Worm (Caenorhabditis elegans): ENCODE measurements around the gene acl-14.

acl-14 gene

DNA sequence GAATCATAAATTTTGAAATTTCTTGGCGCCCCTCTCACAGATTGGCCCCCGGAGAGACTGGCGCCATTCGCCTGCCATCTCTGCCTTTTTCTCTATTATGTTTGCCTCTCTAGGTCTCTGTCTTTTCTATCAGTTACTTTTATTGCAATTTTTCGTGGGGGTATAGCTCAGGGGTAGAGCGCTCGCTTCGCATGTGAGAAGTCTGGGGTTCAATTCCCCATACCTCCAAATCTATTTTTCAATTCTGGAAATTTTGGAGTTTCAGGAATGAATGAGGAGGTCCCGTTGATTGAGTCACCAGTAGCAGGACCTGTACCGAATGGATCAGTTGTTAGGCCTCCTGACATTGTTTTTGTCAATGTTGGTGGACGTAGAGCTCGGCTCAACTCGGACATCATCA, 15.4 kb downstream of the acl-14 start, which contains the start of gene kvs-3:
TSS of gene kvs-3 (plus strand) at position 266 of the 400 bp plus-strand sequence.
- peak; percentile 57 for TF ChIP-seq sptf-1 (tag; optimal IDR thresholded peaks at IDR 0.05)
- no peak for TF ChIP-seq elt-3 (tag; optimal IDR thresholded peaks at IDR 0.05)
- TF ChIP-seq ceh-39 (tag; optimal IDR thresholded peaks at IDR 0.05) = no peak
- TF ChIP-seq ztf-11 (tag; optimal IDR thresholded peaks at IDR 0.05) = no peak
- no peak for TF ChIP-seq blmp-1 (tag; optimal IDR thresholded peaks at IDR 0.05)
- TF ChIP-seq bed-3 (GFP tag; optimal IDR thresholded peaks at IDR 0.05) = peak; percentile 5
- no peak for TF ChIP-seq nhr-76 (tag; optimal IDR thresholded peaks at IDR 0.05)
- TF ChIP-seq mep-1 (tag; optimal IDR thresholded peaks at IDR 0.05) = no peak
- TF ChIP-seq tbx-8 (GFP tag; optimal IDR thresholded peaks at IDR 0.05) = no peak
- TF ChIP-seq nhr-2 (tag; optimal IDR thresholded peaks at IDR 0.05) = no peak
- TF ChIP-seq mls-2 (tag; optimal IDR thresholded peaks at IDR 0.05) = no peak
- no peak for TF ChIP-seq unc-62 (GFP tag; optimal IDR thresholded peaks at IDR 0.05)
- TF ChIP-seq lin-13 (tag; optimal IDR thresholded peaks at IDR 0.05) = no peak
- no peak for TF ChIP-seq ces-1 (GFP tag; optimal IDR thresholded peaks at IDR 0.05)
- TF ChIP-seq unc-120 (tag; optimal IDR thresholded peaks at IDR 0.05; ENCODE audit: poor library complexity, severe bottlenecking) = peak; percentile 58
- TF ChIP-seq ceh-83 (GFP tag; optimal IDR thresholded peaks at IDR 0.05) = peak; percentile 40
- TF ChIP-seq nhr-12 (tag; optimal IDR thresholded peaks at IDR 0.05) = no peak
- no peak for TF ChIP-seq flh-1 (GFP tag; optimal IDR thresholded peaks at IDR 0.05)
- TF ChIP-seq sem-2 (GFP tag; optimal IDR thresholded peaks at IDR 0.05) = no peak
- TF ChIP-seq pha-4 (tag; optimal IDR thresholded peaks at IDR 0.05) = no peak
- no peak for TF ChIP-seq elt-1 (tag; optimal IDR thresholded peaks at IDR 0.05; ENCODE audit: borderline replicate concordance, insufficient read depth)
- no peak for TF ChIP-seq nhr-28 (tag; optimal IDR thresholded peaks at IDR 0.05)
- TF ChIP-seq ham-2 (GFP tag; optimal IDR thresholded peaks at IDR 0.05) = no peak
- no peak for TF ChIP-seq snpc-4 (tag; optimal IDR thresholded peaks at IDR 0.05)
- peak; percentile 6 for TF ChIP-seq M03D4.4 (tag; optimal IDR thresholded peaks at IDR 0.05)
- TF ChIP-seq drap-1 (GFP tag; optimal IDR thresholded peaks at IDR 0.05) = no peak
- TF ChIP-seq lin-32 (GFP tag; optimal IDR thresholded peaks at IDR 0.05) = no peak
- TF ChIP-seq ceh-43 (GFP tag; optimal IDR thresholded peaks at IDR 0.05) = no peak
- no peak for TF ChIP-seq zip-8 (tag; optimal IDR thresholded peaks at IDR 0.05)
- TF ChIP-seq cnd-1 (tag; optimal IDR thresholded peaks at IDR 0.05) = no peak
- TF ChIP-seq mab-5 (tag; optimal IDR thresholded peaks at IDR 0.05) = no peak
- TF ChIP-seq nhr-237 (tag; optimal IDR thresholded peaks at IDR 0.05) = no peak

DNA sequence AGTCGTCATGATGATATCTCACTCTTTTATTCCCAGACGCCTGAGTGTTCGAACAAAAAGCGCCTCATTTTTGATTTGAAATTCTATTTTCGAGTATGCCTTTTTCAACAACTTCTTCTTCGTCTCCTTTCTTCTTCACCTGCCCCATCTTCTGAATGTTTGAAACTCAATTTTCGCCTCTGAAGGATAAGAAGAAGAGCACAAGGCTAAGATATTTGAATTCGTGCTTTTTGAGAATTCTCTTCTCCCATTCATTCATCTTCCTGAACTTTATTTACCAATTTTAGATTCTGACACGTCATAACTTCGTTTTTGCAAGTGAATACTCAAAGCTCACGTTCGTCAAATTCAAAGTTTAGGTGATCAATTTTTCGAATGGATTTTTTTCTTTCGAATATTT, 16.5 kb downstream of the acl-14 start:
- TF ChIP-seq nhr-28 (tag; optimal IDR thresholded peaks at IDR 0.05) (no peak), ces-1 (GFP tag; optimal IDR thresholded peaks at IDR 0.05) (peak; percentile 38), sem-2 (GFP tag; optimal IDR thresholded peaks at IDR 0.05) (no peak)

ce11 chrV:9314408-9314807, 19.0 kb downstream of the acl-14 start:
- TF ChIP-seq unc-39 (tag; optimal IDR thresholded peaks at IDR 0.05) = no peak
- no peak for TF ChIP-seq sem-2 (GFP tag; optimal IDR thresholded peaks at IDR 0.05)
- no peak for TF ChIP-seq ces-1 (GFP tag; optimal IDR thresholded peaks at IDR 0.05)
- no peak for TF ChIP-seq ztf-11 (tag; optimal IDR thresholded peaks at IDR 0.05)
- TF ChIP-seq nhr-237 (tag; optimal IDR thresholded peaks at IDR 0.05) = no peak
- TF ChIP-seq blmp-1 (tag; optimal IDR thresholded peaks at IDR 0.05) = no peak
- no peak for TF ChIP-seq tbx-8 (GFP tag; optimal IDR thresholded peaks at IDR 0.05)
- no peak for TF ChIP-seq snpc-4 (tag; optimal IDR thresholded peaks at IDR 0.05)
- no peak for TF ChIP-seq hlh-1 (tag; optimal IDR thresholded peaks at IDR 0.05)
- no peak for TF ChIP-seq ham-2 (GFP tag; optimal IDR thresholded peaks at IDR 0.05)
- no peak for TF ChIP-seq ceh-43 (GFP tag; optimal IDR thresholded peaks at IDR 0.05)
- TF ChIP-seq flh-1 (GFP tag; optimal IDR thresholded peaks at IDR 0.05) = no peak
- no peak for TF ChIP-seq mls-2 (tag; optimal IDR thresholded peaks at IDR 0.05)
- TF ChIP-seq sptf-1 (tag; optimal IDR thresholded peaks at IDR 0.05) = no peak
- no peak for TF ChIP-seq mep-1 (tag; optimal IDR thresholded peaks at IDR 0.05)
- TF ChIP-seq lsy-2 (tag; optimal IDR thresholded peaks at IDR 0.05) = no peak
- TF ChIP-seq elt-3 (tag; optimal IDR thresholded peaks at IDR 0.05) = no peak
- TF ChIP-seq lin-32 (GFP tag; optimal IDR thresholded peaks at IDR 0.05) = no peak
- TF ChIP-seq nhr-12 (tag; optimal IDR thresholded peaks at IDR 0.05) = no peak
- TF ChIP-seq bed-3 (GFP tag; optimal IDR thresholded peaks at IDR 0.05) = no peak

ce11 chrV:9312377-9312776, 21.1 kb downstream of the acl-14 start:
- TF ChIP-seq nhr-2 (tag; optimal IDR thresholded peaks at IDR 0.05) (no peak), ces-1 (GFP tag; optimal IDR thresholded peaks at IDR 0.05) (peak; percentile 2), snpc-4 (tag; optimal IDR thresholded peaks at IDR 0.05) (no peak)
